Fruit fly (Drosophila melanogaster): ENCODE data around the gene CG7110.

Gene CG7110

dm6 chr2L:13394903-13395302 is 3.9 kb upstream of the CG7110 start, which contains the start of gene RpL24 (continued):
- peak; percentile 88 for TF ChIP-seq kni (GFP tag; optimal IDR thresholded peaks at IDR 0.05)
- peak; percentile 93 for TF ChIP-seq CrebB (tag; optimal IDR thresholded peaks at IDR 0.05)
- TF ChIP-seq CG30431 (GFP tag; optimal IDR thresholded peaks at IDR 0.05): peak; percentile 72
- TF ChIP-seq Hr78 (GFP tag; optimal IDR thresholded peaks at IDR 0.05): no peak
- TF ChIP-seq CG4730 (GFP tag; IDR thresholded peaks at IDR 0.05): no peak
- TF ChIP-seq CG7271 (tag; optimal IDR thresholded peaks at IDR 0.05): peak; percentile 98
- TF ChIP-seq fd96Cb (tag; optimal IDR thresholded peaks at IDR 0.05): peak; percentile 50
- peak; percentile 67 for TF ChIP-seq Sry-β (GFP tag; optimal IDR thresholded peaks at IDR 0.05)
- TF ChIP-seq CG10209 (GFP tag; optimal IDR thresholded peaks at IDR 0.05): peak; percentile 91
- TF ChIP-seq fd64A (GFP tag; optimal IDR thresholded peaks at IDR 0.05): peak; percentile 93
- TF ChIP-seq zf30C (GFP tag; optimal IDR thresholded peaks at IDR 0.05): peak; percentile 67
- TF ChIP-seq CG7987 (GFP tag; optimal IDR thresholded peaks at IDR 0.05): peak; percentile 99
- peak; percentile 86 for TF ChIP-seq CG6254 (GFP tag; optimal IDR thresholded peaks at IDR 0.05)
- peak; percentile 96 for TF ChIP-seq odd (GFP tag; optimal IDR thresholded peaks at IDR 0.05)
- peak; percentile 29; the same call in 1 of the 2 replicates for TF ChIP-seq Bgb (GFP tag; IDR thresholded peaks at IDR 0.05; ENCODE audit: partially characterized antibody)
- no peak for TF ChIP-seq CG12769 (tag; optimal IDR thresholded peaks at IDR 0.05)
- TF ChIP-seq tup (GFP tag; optimal IDR thresholded peaks at IDR 0.05): peak; percentile 74
- TF ChIP-seq CG6854 (GFP tag; optimal IDR thresholded peaks at IDR 0.05): peak; percentile 95
- peak; percentile 48 for TF ChIP-seq CG14965 (GFP tag; optimal IDR thresholded peaks at IDR 0.05; ENCODE audit: borderline replicate concordance)
- TF ChIP-seq Tbp (GFP tag; optimal IDR thresholded peaks at IDR 0.05): no peak
- peak; percentile 71 for TF ChIP-seq ERR (GFP tag; optimal IDR thresholded peaks at IDR 0.05)
- TF ChIP-seq CG30020 (tag; optimal IDR thresholded peaks at IDR 0.05): peak; percentile 57
- peak; percentile 97 for TF ChIP-seq sens (GFP tag)
- TF ChIP-seq Ets65A (GFP tag): peak; percentile 99
- TF ChIP-seq CG3163 (GFP tag; optimal IDR thresholded peaks at IDR 0.05): peak; percentile 82
- peak; percentile 96 for TF ChIP-seq Mes4 (GFP tag; optimal IDR thresholded peaks at IDR 0.05)
- TF ChIP-seq fd102C (GFP tag; optimal IDR thresholded peaks at IDR 0.05): peak; percentile 93
- TF ChIP-seq en (GFP tag; optimal IDR thresholded peaks at IDR 0.05): peak; percentile 94
- TF ChIP-seq phol (tag; optimal IDR thresholded peaks at IDR 0.05): peak; percentile 83
- TF ChIP-seq trh (GFP tag; optimal IDR thresholded peaks at IDR 0.05): peak; percentile 69
- peak; percentile 22 for TF ChIP-seq Xrp1 (GFP tag; IDR thresholded peaks at IDR 0.05)
- no peak for TF ChIP-seq Trl (optimal IDR thresholded peaks at IDR 0.05)
- peak; percentile 96 for TF ChIP-seq Trl (GFP tag; optimal IDR thresholded peaks at IDR 0.05)
- peak; percentile 81 for TF ChIP-seq CG11695 (GFP tag; IDR thresholded peaks at IDR 0.05)
- peak; percentile 82 for TF ChIP-seq CG2678 (tag; optimal IDR thresholded peaks at IDR 0.05)
- peak; percentile 97 for TF ChIP-seq CG17912 (GFP tag; optimal IDR thresholded peaks at IDR 0.05)
- TF ChIP-seq sim (GFP tag; IDR thresholded peaks at IDR 0.05): peak; percentile 85
- peak; percentile 91 for TF ChIP-seq sens-2 (GFP tag; IDR thresholded peaks at IDR 0.05)
- TF ChIP-seq vfl (GFP tag; optimal IDR thresholded peaks at IDR 0.05): peak; percentile 78
- peak; percentile 97 for TF ChIP-seq chm (GFP tag; IDR thresholded peaks at IDR 0.05)
- TF ChIP-seq sc (optimal IDR thresholded peaks at IDR 0.05): no peak
- peak; percentile 88 for TF ChIP-seq sc (GFP tag; optimal IDR thresholded peaks at IDR 0.05)
- TF ChIP-seq slou (GFP tag; optimal IDR thresholded peaks at IDR 0.05): peak; percentile 83
- peak; percentile 82 for TF ChIP-seq CG18262 (tag; optimal IDR thresholded peaks at IDR 0.05)
- TF ChIP-seq CG8478 (optimal IDR thresholded peaks at IDR 0.05): no peak
- peak; percentile 89 for TF ChIP-seq NK7.1 (GFP tag; optimal IDR thresholded peaks at IDR 0.05)
- TF ChIP-seq Dll (GFP tag; IDR thresholded peaks at IDR 0.05; ENCODE audit: partially characterized antibody): no peak
- peak; percentile 53; the same call in 1 of the 2 replicates for TF ChIP-seq Taf1 (GFP tag; IDR thresholded peaks at IDR 0.05)
- TF ChIP-seq CG2889 (GFP tag; IDR thresholded peaks at IDR 0.05): peak; percentile 53; the same call in 1 of the 3 replicates
- TF ChIP-seq CG31441 (GFP tag; IDR thresholded peaks at IDR 0.05): peak; percentile 92
- no peak; the same call in 1 of the 2 replicates for TF ChIP-seq Scr (GFP tag; IDR thresholded peaks at IDR 0.05; ENCODE audit: partially characterized antibody)
- TF ChIP-seq aop (GFP tag; IDR thresholded peaks at IDR 0.05): peak; percentile 86
